Fruit fly (Drosophila melanogaster): ENCODE measurements around the gene wol.
A peak's percentile ranks its signal among the peaks of the same experiment; 100 is the strongest.

Gene wol

DNA sequence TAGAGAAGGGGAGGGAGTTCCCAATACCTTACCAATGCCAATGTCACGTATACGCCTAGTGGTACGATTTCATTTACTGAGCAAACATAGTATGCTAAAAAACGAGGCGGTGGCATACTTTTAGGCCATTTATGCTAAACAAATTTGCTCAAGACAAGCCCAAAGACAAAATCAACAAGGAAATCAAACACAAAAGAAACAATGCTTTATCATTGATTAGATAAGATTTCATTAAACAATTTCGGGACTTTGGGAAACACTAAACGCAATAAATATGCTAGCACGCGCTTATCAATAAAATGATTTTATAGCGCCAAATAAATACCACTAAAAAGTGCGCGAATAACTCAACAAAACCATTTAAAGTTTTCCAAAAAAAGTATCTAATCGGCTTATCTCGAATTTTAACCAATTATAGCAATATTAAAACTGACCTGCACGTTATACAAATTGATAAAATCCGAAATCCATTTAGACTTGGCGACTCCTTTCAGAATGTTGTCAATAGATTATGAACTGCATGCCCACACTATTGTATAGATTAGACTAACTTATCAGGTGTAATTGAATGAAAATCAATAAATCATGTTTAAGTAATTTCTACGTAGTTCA lies 47.9 kb upstream of the wol start (continued):
- TF ChIP-seq Med (GFP tag), result peak; percentile 86
- no peak for TF ChIP-seq tin (GFP tag; optimal IDR thresholded peaks at IDR 0.05)
- TF ChIP-seq CG17612 (GFP tag; IDR thresholded peaks at IDR 0.05), result no peak
- no peak for TF ChIP-seq ro (GFP tag; IDR thresholded peaks at IDR 0.05)
- no peak for TF ChIP-seq CG32767 (GFP tag; IDR thresholded peaks at IDR 0.05)
- TF ChIP-seq ash1 (GFP tag; optimal IDR thresholded peaks at IDR 0.05), result no peak
- no peak for TF ChIP-seq Gug (GFP tag; IDR thresholded peaks at IDR 0.05)
- TF ChIP-seq Hr39 (optimal IDR thresholded peaks at IDR 0.05), result no peak
- TF ChIP-seq CG4730 (GFP tag; IDR thresholded peaks at IDR 0.05), result peak; percentile 6; the same call in 1 of the 2 replicates
- no peak for TF ChIP-seq usp (GFP tag; optimal IDR thresholded peaks at IDR 0.05)
- no peak for TF ChIP-seq hkb (optimal IDR thresholded peaks at IDR 0.05)
- peak; percentile 72 for TF ChIP-seq hkb (GFP tag; IDR thresholded peaks at IDR 0.05)
- TF ChIP-seq CG18764 (GFP tag; optimal IDR thresholded peaks at IDR 0.05), result no peak
- TF ChIP-seq trh (GFP tag; optimal IDR thresholded peaks at IDR 0.05), result no peak
- no peak for TF ChIP-seq da (GFP tag; optimal IDR thresholded peaks at IDR 0.05)
- TF ChIP-seq CG6765 (GFP tag; optimal IDR thresholded peaks at IDR 0.05), result peak; percentile 26
- no peak for TF ChIP-seq sqz (GFP tag; optimal IDR thresholded peaks at IDR 0.05)
- TF ChIP-seq CG1529 (GFP tag; optimal IDR thresholded peaks at IDR 0.05), result peak; percentile 14
- peak; percentile 14 for TF ChIP-seq gcm (GFP tag; optimal IDR thresholded peaks at IDR 0.05)
- TF ChIP-seq Mad (GFP tag; optimal IDR thresholded peaks at IDR 0.05), result no peak
- TF ChIP-seq CG10321 (GFP tag; IDR thresholded peaks at IDR 0.05), result no peak
- no peak for TF ChIP-seq CG11398 (GFP tag; optimal IDR thresholded peaks at IDR 0.05)
- TF ChIP-seq CG8478 (optimal IDR thresholded peaks at IDR 0.05), result no peak
- TF ChIP-seq HLH4C (GFP tag; IDR thresholded peaks at IDR 0.05; ENCODE audit: partially characterized antibody), result no peak
- no peak for TF ChIP-seq TFAM (GFP tag; optimal IDR thresholded peaks at IDR 0.05)
- TF ChIP-seq CG6175 (GFP tag; IDR thresholded peaks at IDR 0.05), result no peak
- TF ChIP-seq Hand (GFP tag; optimal IDR thresholded peaks at IDR 0.05), result peak; percentile 52
- TF ChIP-seq CG11560 (tag; IDR thresholded peaks at IDR 0.05), result no peak
- TF ChIP-seq CG12299 (tag; optimal IDR thresholded peaks at IDR 0.05), result no peak
- no peak for TF ChIP-seq zf30C (GFP tag; optimal IDR thresholded peaks at IDR 0.05)
- no peak for TF ChIP-seq NFAT (GFP tag; IDR thresholded peaks at IDR 0.05)
- no peak for TF ChIP-seq HmgD (GFP tag; optimal IDR thresholded peaks at IDR 0.05)
- TF ChIP-seq rib (GFP tag; IDR thresholded peaks at IDR 0.05), result peak; percentile 33; the same call in 1 of the 2 replicates
- TF ChIP-seq CG2889 (GFP tag; IDR thresholded peaks at IDR 0.05), result no peak
- TF ChIP-seq gfzf (GFP tag; optimal IDR thresholded peaks at IDR 0.05), result no peak
- TF ChIP-seq CG3281 (GFP tag; optimal IDR thresholded peaks at IDR 0.05), result peak; percentile 60
- no peak for TF ChIP-seq CG10147 (GFP tag; optimal IDR thresholded peaks at IDR 0.05)
- TF ChIP-seq nerfin-1 (tag; optimal IDR thresholded peaks at IDR 0.05), result no peak
- no peak for TF ChIP-seq tgo (GFP tag; IDR thresholded peaks at IDR 0.05)
- TF ChIP-seq CG1603 (tag; optimal IDR thresholded peaks at IDR 0.05), result no peak
- TF ChIP-seq CG3407 (GFP tag; optimal IDR thresholded peaks at IDR 0.05), result peak; percentile 32
- TF ChIP-seq ewg (GFP tag; optimal IDR thresholded peaks at IDR 0.05), result no peak
- TF ChIP-seq Ets65A (GFP tag), result no peak
- TF ChIP-seq CG14441 (GFP tag; IDR thresholded peaks at IDR 0.05), result no peak
- no peak for TF ChIP-seq vnd (GFP tag; IDR thresholded peaks at IDR 0.05; ENCODE audit: partially characterized antibody)
- TF ChIP-seq z (GFP tag; IDR thresholded peaks at IDR 0.05), result no peak
- peak; percentile 73 for TF ChIP-seq mirr (GFP tag; optimal IDR thresholded peaks at IDR 0.05)
- no peak for TF ChIP-seq slbo (GFP tag; IDR thresholded peaks at IDR 0.05)
- no peak for TF ChIP-seq jigr1 (GFP tag; IDR thresholded peaks at IDR 0.05)
- peak; percentile 69 for TF ChIP-seq PHDP (tag; optimal IDR thresholded peaks at IDR 0.05)
- TF ChIP-seq CG11695 (GFP tag; IDR thresholded peaks at IDR 0.05), result peak; percentile 7; the same call in 1 of the 3 replicates
- no peak for TF ChIP-seq NC2β (GFP tag; optimal IDR thresholded peaks at IDR 0.05)
- TF ChIP-seq CG10209 (GFP tag; optimal IDR thresholded peaks at IDR 0.05), result peak; percentile 31
